Fruit fly (Drosophila melanogaster) whole organism, embryonic: ENCODE data around the gene Stat92E.

ENCODE experiments used
- CG11093 ChIP-seq: fragments of 200-800 bp; sonication (Bioruptor generic); IDR thresholded peaks from 3 replicates; pipeline ENCODE4 v1.3.6; 2022; ENCODE audit warnings: missing biosample characterization, missing genetic modification characterization
- CG11723 ChIP-seq: fragments of 200-800 bp; sonication (Bioruptor generic); optimal IDR thresholded peaks from 2 replicates; lab custom pipeline; 2017; ENCODE audit warnings: missing biosample characterization, mild to moderate bottlenecking, missing genetic modification characterization
- CG12071 ChIP-seq: fragments of 200-800 bp; sonication (Bioruptor generic); optimal IDR thresholded peaks from 3 replicates; lab custom pipeline; 2018; ENCODE audit warnings: missing biosample characterization, mild to moderate bottlenecking, missing genetic modification characterization
- CG14441 ChIP-seq: fragments of 200-800 bp; sonication (Bioruptor generic); IDR thresholded peaks from 2 replicates; pipeline ENCODE4 v1.3.6; 2022; ENCODE audit warnings: missing biosample characterization, missing genetic modification characterization
- CG14667 ChIP-seq: fragments of 200-800 bp; sonication (Bioruptor generic); IDR thresholded peaks from 2 replicates; pipeline ENCODE4 v1.3.6; 2022; ENCODE audit warnings: missing biosample characterization, missing genetic modification characterization
- CG14710 ChIP-seq: fragments of 200-800 bp; sonication (Bioruptor generic); optimal IDR thresholded peaks from 3 replicates; lab custom pipeline; 2019; ENCODE audit warnings: missing biosample characterization, mild to moderate bottlenecking, missing genetic modification characterization, moderate library complexity
- CG17328 ChIP-seq: fragments of 200-800 bp; sonication (Bioruptor generic); IDR thresholded peaks from 2 replicates; pipeline ENCODE4 v1.3.6; 2022; ENCODE audit warnings: missing biosample characterization, missing genetic modification characterization
- CG18599 ChIP-seq: fragments of 200-800 bp; sonication (Bioruptor generic); optimal IDR thresholded peaks from 3 replicates; lab custom pipeline; 2017; ENCODE audit warnings: missing biosample characterization, missing genetic modification characterization, mild to moderate bottlenecking, moderate library complexity, missing genetic modification reagents
- CG2120 ChIP-seq: fragments of 200-800 bp; sonication (Bioruptor generic); optimal IDR thresholded peaks from 3 replicates; lab custom pipeline; 2016; ENCODE audit warnings: missing biosample characterization, missing genetic modification characterization
- CG2199 ChIP-seq: fragments of 200-800 bp; sonication (Bioruptor generic); IDR thresholded peaks from 3 replicates; pipeline ENCODE4 v1.3.6; 2022; ENCODE audit warnings: missing biosample characterization, missing genetic modification characterization
- CG3407 ChIP-seq: fragments of 200-800 bp; sonication (Bioruptor generic); optimal IDR thresholded peaks from 2 replicates; lab custom pipeline; 2018; ENCODE audit warnings: missing biosample characterization, mild to moderate bottlenecking, missing genetic modification characterization
- CG4617 ChIP-seq: fragments of 200-800 bp; sonication (Bioruptor generic); optimal IDR thresholded peaks from 3 replicates; lab custom pipeline; 2016; ENCODE audit warnings: missing biosample characterization, missing genetic modification characterization, borderline replicate concordance
- CG7271 ChIP-seq: fragments of 200-800 bp; sonication (Bioruptor generic); optimal IDR thresholded peaks from 2 replicates; lab custom pipeline; 2018; ENCODE audit warnings: missing biosample characterization, mild to moderate bottlenecking, missing genetic modification characterization, moderate library complexity
- CHES-1-like ChIP-seq: fragments of 200-800 bp; sonication (Bioruptor generic); optimal IDR thresholded peaks from 2 replicates; lab custom pipeline; 2016; ENCODE audit warnings: missing biosample characterization, missing genetic modification characterization
- CTCF ChIP-seq: fragments of 200-800 bp; sonication (Bioruptor generic); optimal IDR thresholded peaks from 2 replicates; lab custom pipeline; 2017; ENCODE audit warnings: missing biosample characterization, mild to moderate bottlenecking, missing genetic modification characterization, moderate library complexity
- Dp ChIP-seq: fragments of 200-800 bp; sonication (Bioruptor generic); optimal IDR thresholded peaks from 2 replicates; lab custom pipeline; 2018; ENCODE audit warnings: missing biosample characterization, mild to moderate bottlenecking, missing genetic modification characterization, moderate library complexity
- Eip74EF ChIP-seq, 2 experiments: fragments of 200-800 bp in 1 of 2; fragments of >200 bp in 1 of 2; sonication (Bioruptor generic) in 1 of 2; optimal IDR thresholded peaks; 2 replicates each; lab custom pipeline; 2017 to 2019; ENCODE audit warnings: missing biosample characterization in 2 of 2, missing genetic modification characterization in 2 of 2, mild to moderate bottlenecking in 1 of 2, moderate library complexity in 1 of 2
- HmgZ ChIP-seq: fragments of 200-800 bp; sonication (Bioruptor generic); optimal IDR thresholded peaks from 2 replicates; lab custom pipeline; 2018; ENCODE audit warnings: missing biosample characterization, mild to moderate bottlenecking, missing genetic modification characterization
- MESR4 ChIP-seq: fragments of 200-800 bp; sonication (Bioruptor generic); optimal IDR thresholded peaks from 2 replicates; lab custom pipeline; 2018; ENCODE audit warnings: missing biosample characterization, mild to moderate bottlenecking, missing genetic modification characterization, moderate library complexity
- MTF-1 ChIP-seq: fragments of 200-800 bp; sonication (Bioruptor generic); optimal IDR thresholded peaks from 2 replicates; lab custom pipeline; 2018; ENCODE audit warnings: missing biosample characterization, mild to moderate bottlenecking, missing genetic modification characterization, borderline replicate concordance
- Max ChIP-seq: fragments of 200-800 bp; sonication (Bioruptor generic); optimal IDR thresholded peaks from 2 replicates; lab custom pipeline; 2016; ENCODE audit warnings: missing biosample characterization, mild to moderate bottlenecking, missing genetic modification characterization
- NC2β ChIP-seq: fragments of 200-800 bp; sonication (Bioruptor generic); optimal IDR thresholded peaks from 2 replicates; lab custom pipeline; 2016; ENCODE audit warnings: missing biosample characterization, missing genetic modification characterization
- Rfx ChIP-seq: fragments of 200-800 bp; sonication (Bioruptor generic); IDR thresholded peaks from 2 replicates; pipeline ENCODE4 v1.3.6; 2022; ENCODE audit warnings: missing biosample characterization, missing genetic modification characterization
- Side ChIP-seq: fragments of 200-800 bp; sonication (Bioruptor generic); optimal IDR thresholded peaks from 2 replicates; lab custom pipeline; 2016; ENCODE audit warnings: missing biosample characterization, missing genetic modification characterization
- Spps ChIP-seq: fragments of 200-800 bp; sonication (Bioruptor generic); optimal IDR thresholded peaks from 2 replicates; lab custom pipeline; 2018; ENCODE audit warnings: missing biosample characterization, mild to moderate bottlenecking, missing genetic modification characterization
- amos ChIP-seq: fragments of 200-800 bp; sonication (Bioruptor generic); IDR thresholded peaks from 2 replicates; pipeline ENCODE4 v1.3.6; 2022; ENCODE audit warnings: missing biosample characterization, missing genetic modification characterization; ENCODE audit not compliant: partially characterized antibody
- cato ChIP-seq: fragments of 200-800 bp; sonication (Bioruptor generic); optimal IDR thresholded peaks from 2 replicates; lab custom pipeline; 2016; ENCODE audit warnings: missing biosample characterization, missing genetic modification characterization, borderline replicate concordance
- cwo ChIP-seq: fragments of 200-800 bp; sonication (Bioruptor generic); optimal IDR thresholded peaks from 3 replicates; lab custom pipeline; 2017; ENCODE audit warnings: missing biosample characterization, missing genetic modification characterization, mild to moderate bottlenecking, moderate library complexity, missing genetic modification reagents
- dan ChIP-seq: fragments of 200-800 bp; sonication (Bioruptor generic); IDR thresholded peaks from 2 replicates; pipeline ENCODE4 v1.3.6; 2022; ENCODE audit warnings: missing biosample characterization, missing genetic modification characterization
- dimm ChIP-seq: fragments of 200-800 bp; sonication (Bioruptor generic); IDR thresholded peaks from 2 replicates; pipeline ENCODE4 v1.3.6; 2022; ENCODE audit warnings: missing biosample characterization, missing genetic modification characterization
- dmrt11E ChIP-seq: fragments of 200-800 bp; sonication (Bioruptor generic); optimal IDR thresholded peaks from 3 replicates; lab custom pipeline; 2018; ENCODE audit warnings: missing biosample characterization, mild to moderate bottlenecking, missing genetic modification characterization, moderate library complexity
- gcm2 ChIP-seq: fragments of 200-800 bp; sonication (Bioruptor generic); optimal IDR thresholded peaks from 2 replicates; lab custom pipeline; 2016; ENCODE audit warnings: missing biosample characterization, missing genetic modification characterization
- her ChIP-seq: fragments of 200-800 bp; sonication (Bioruptor generic); optimal IDR thresholded peaks from 2 replicates; lab custom pipeline; 2016; ENCODE audit warnings: missing biosample characterization, missing genetic modification characterization
- mld ChIP-seq: fragments of 200-800 bp; sonication (Bioruptor generic); IDR thresholded peaks from 3 replicates; pipeline ENCODE4 v1.3.6; 2022; ENCODE audit warnings: missing biosample characterization, missing genetic modification characterization; ENCODE audit not compliant: partially characterized antibody
- nerfin-1 ChIP-seq: fragments of 200-800 bp; sonication (Bioruptor generic); optimal IDR thresholded peaks from 3 replicates; lab custom pipeline; 2019; ENCODE audit warnings: missing biosample characterization, mild to moderate bottlenecking, missing genetic modification characterization, moderate library complexity
- pan ChIP-seq, 4 experiments: fragments of >200 bp in 3 of 4; fragments of 200-800 bp in 1 of 4; sonication (Bioruptor generic) in 1 of 4; optimal IDR thresholded peaks in 3 of 4; IDR thresholded peaks in 1 of 4; 2 replicates each; pipeline versions ENCODE4 v1.3.6 to Lab custom; 2017 to 2022; ENCODE audit warnings: missing biosample characterization in 2 of 4, missing genetic modification characterization in 2 of 4, mixed read lengths in 1 of 4
- pb ChIP-seq: fragments of 200-800 bp; sonication (Bioruptor generic); optimal IDR thresholded peaks from 3 replicates; lab custom pipeline; 2016; ENCODE audit warnings: missing biosample characterization, missing genetic modification characterization
- pho ChIP-seq: fragments of 200-800 bp; sonication (Bioruptor generic); optimal IDR thresholded peaks from 2 replicates; lab custom pipeline; 2016; ENCODE audit warnings: missing biosample characterization, missing genetic modification characterization
- phol ChIP-seq: fragments of 200-800 bp; sonication (Bioruptor generic); optimal IDR thresholded peaks from 3 replicates; lab custom pipeline; 2018; ENCODE audit warnings: missing biosample characterization, mild to moderate bottlenecking, missing genetic modification characterization, moderate library complexity
- pzg ChIP-seq: fragments of 200-800 bp; sonication (Bioruptor generic); optimal IDR thresholded peaks from 3 replicates; lab custom pipeline; 2018; ENCODE audit warnings: missing biosample characterization, mild to moderate bottlenecking, missing genetic modification characterization, moderate library complexity
- rib ChIP-seq: fragments of 200-800 bp; sonication (Bioruptor generic); IDR thresholded peaks from 2 replicates; pipeline ENCODE4 v1.3.6; 2022; ENCODE audit warnings: missing biosample characterization, missing genetic modification characterization
- scrt ChIP-seq: fragments of 200-800 bp; sonication (Bioruptor generic); optimal IDR thresholded peaks from 2 replicates; lab custom pipeline; 2018; ENCODE audit warnings: missing biosample characterization, mild to moderate bottlenecking, missing genetic modification characterization, moderate library complexity
- sima ChIP-seq: fragments of 200-800 bp; sonication (Bioruptor generic); optimal IDR thresholded peaks from 2 replicates; lab custom pipeline; 2016; ENCODE audit warnings: missing biosample characterization, missing genetic modification characterization
- trh ChIP-seq: fragments of 200-800 bp; sonication (Bioruptor generic); optimal IDR thresholded peaks from 2 replicates; lab custom pipeline; 2016; ENCODE audit warnings: missing biosample characterization, missing genetic modification characterization
- ttk ChIP-seq: fragments of 200-800 bp; sonication (Bioruptor generic); IDR thresholded peaks from 2 replicates; pipeline ENCODE4 v2.1.2; 2022; ENCODE audit warnings: missing biosample characterization, missing genetic modification characterization
- tup ChIP-seq: fragments of 200-800 bp; sonication (Bioruptor generic); optimal IDR thresholded peaks from 2 replicates; lab custom pipeline; 2016; ENCODE audit warnings: missing biosample characterization, mild to moderate bottlenecking, missing genetic modification characterization, moderate library complexity
- twi ChIP-seq: fragments of 200-800 bp; optimal IDR thresholded peaks from 2 replicates; lab custom pipeline; 2019; ENCODE audit warnings: missing biosample characterization, mild to moderate bottlenecking, missing genetic modification characterization, moderate library complexity
- usp ChIP-seq: fragments of >200 bp; optimal IDR thresholded peaks from 2 replicates; lab custom pipeline; 2017; ENCODE audit warnings: missing biosample characterization, missing genetic modification characterization
- wek ChIP-seq: fragments of 200-800 bp; sonication (Bioruptor generic); optimal IDR thresholded peaks from 3 replicates; lab custom pipeline; 2018; ENCODE audit warnings: missing biosample characterization, mild to moderate bottlenecking, missing genetic modification characterization, moderate library complexity
- z ChIP-seq: fragments of 200-800 bp; sonication (Bioruptor generic); IDR thresholded peaks from 3 replicates; pipeline ENCODE4 v1.3.6; 2022; ENCODE audit warnings: missing biosample characterization, missing genetic modification characterization
- zen ChIP-seq: fragments of 200-800 bp; sonication (Bioruptor generic); optimal IDR thresholded peaks from 3 replicates; lab custom pipeline; 2018; ENCODE audit warnings: missing biosample characterization, mild to moderate bottlenecking, missing genetic modification characterization, moderate library complexity

Gene Stat92E

DNA sequence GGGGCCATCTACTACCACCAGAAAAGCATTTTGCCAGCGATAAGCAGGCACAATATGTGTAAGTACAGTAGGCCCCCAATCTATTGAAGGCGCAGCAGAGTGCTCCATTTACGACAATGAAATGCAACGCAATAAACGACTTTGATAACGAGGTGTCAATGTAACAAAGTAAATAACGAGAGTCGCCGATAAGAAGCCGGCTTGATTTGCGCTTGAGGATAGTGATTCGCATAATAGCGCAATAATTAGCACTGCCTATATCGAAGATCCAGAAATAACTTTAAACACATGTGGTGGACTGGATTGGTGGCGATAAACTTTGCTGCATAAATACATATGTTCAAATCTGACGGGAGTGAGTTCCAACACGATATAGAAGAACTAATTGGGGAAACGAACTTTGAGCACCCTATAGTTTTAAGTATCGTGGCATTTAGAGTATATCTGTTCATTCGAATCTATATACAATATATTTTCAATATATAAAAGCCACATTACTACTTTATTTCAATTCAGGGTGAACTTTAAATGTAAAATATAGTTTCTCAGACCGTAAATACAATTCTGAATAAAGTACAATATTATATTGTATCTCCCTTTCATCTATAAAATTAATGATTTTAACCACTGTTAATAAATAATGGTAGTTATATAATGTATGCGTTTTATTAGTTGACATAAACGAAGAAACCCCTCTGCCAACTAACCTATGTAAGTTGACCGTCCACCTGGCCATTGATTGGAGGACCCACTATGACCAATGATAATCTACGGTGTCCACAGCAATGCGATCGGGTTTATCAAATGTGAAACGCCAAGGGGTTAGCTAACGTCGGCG lies 2.9 kb downstream of the Stat92E start (continued):
- TF ChIP-seq MTF-1 (GFP tag; lab: Kevin White, UChicago) (no peak), CG14441 (peak; percentile 47; the same call in 1 of the 2 replicates), CTCF (no peak), Spps (tag; lab: Kevin White, UChicago) (no peak), HmgZ (tag; lab: Kevin White, UChicago) (peak; percentile 5), usp (no peak), CG14710 (tag; lab: Kevin White, UChicago) (no peak), wek (GFP tag; lab: Kevin White, UChicago) (no peak), sima (GFP tag; lab: Kevin White, UChicago) (no peak), mld (GFP tag; lab: Robert Waterston, UW) (no peak), zen (no peak), ttk (GFP tag; lab: Robert Waterston, UW) (no peak), Eip74EF (GFP tag; optimal IDR thresholded peaks at IDR 0.05; lab: Kevin White, UChicago) (no peak), CG11723 (no peak), cwo (no peak), NC2β (GFP tag; lab: Kevin White, UChicago) (no peak), cato (no peak), pho (GFP tag; lab: Kevin White, UChicago) (no peak), nerfin-1 (tag; lab: Kevin White, UChicago) (no peak), phol (no peak), tup (GFP tag; lab: Kevin White, UChicago) (no peak), CG2120 (peak; percentile 40), CG12071 (GFP tag; lab: Kevin White, UChicago) (peak; percentile 48), CG17328 (no peak), scrt (GFP tag; lab: Kevin White, UChicago) (no peak), Max (no peak), dan (GFP tag; lab: Robert Waterston, UW) (no peak), CG14667 (GFP tag; lab: Robert Waterston, UW) (no peak), pb (GFP tag; lab: Kevin White, UChicago) (no peak), Rfx (GFP tag; lab: Robert Waterston, UW) (peak; percentile 47; the same call in 1 of the 2 replicates), her (GFP tag; lab: Kevin White, UChicago) (peak; percentile 19)

DNA sequence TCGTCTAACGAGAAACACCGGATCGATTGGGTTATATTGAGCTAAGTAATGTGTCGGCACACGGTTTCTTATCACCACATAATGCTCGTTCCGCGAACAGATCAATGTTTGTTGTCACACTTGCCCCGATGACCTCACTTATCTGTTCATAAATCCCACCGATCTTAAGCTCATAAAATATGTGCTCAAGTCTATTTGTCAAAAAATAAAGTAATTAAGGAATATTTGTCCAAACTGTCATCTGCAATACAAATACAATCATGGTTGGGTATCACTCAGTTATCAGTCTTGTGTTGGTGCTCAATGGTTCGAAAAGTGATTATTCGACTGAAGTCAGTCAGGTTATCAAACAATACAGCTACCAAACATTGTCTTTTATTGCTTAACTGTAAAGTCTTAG lies 3.9 kb downstream of the Stat92E start:
- TF ChIP-seq pan (optimal IDR thresholded peaks at IDR 0.05; lab: Kevin White, UChicago) (no peak), pan (GFP tag; optimal IDR thresholded peaks at IDR 0.05 in 1 of 2, IDR thresholded peaks at IDR 0.05 in 1 of 2) (no peak), twi (tag; lab: Kevin White, UChicago) (no peak), Dp (GFP tag; lab: Kevin White, UChicago) (no peak), CG7271 (tag; lab: Kevin White, UChicago) (no peak), CG2199 (no peak), CG11093 (GFP tag; lab: Robert Waterston, UW) (no peak), gcm2 (no peak), amos (GFP tag; lab: Robert Waterston, UW) (no peak), trh (GFP tag; lab: Kevin White, UChicago) (no peak), z (GFP tag; lab: Robert Waterston, UW) (no peak), CG3407 (GFP tag; lab: Kevin White, UChicago) (no peak), dmrt11E (tag; lab: Kevin White, UChicago) (peak; percentile 75), dimm (no peak), Side (GFP tag; lab: Kevin White, UChicago) (no peak), CG4617 (no peak), CG18599 (no peak), CHES-1-like (GFP tag; lab: Kevin White, UChicago) (no peak), rib (GFP tag; lab: Robert Waterston, UW) (no peak), MESR4 (GFP tag; lab: Kevin White, UChicago) (no peak), pzg (GFP tag; lab: Kevin White, UChicago) (no peak)
